Fruit fly (Drosophila melanogaster): ENCODE measurements around the gene ND-B8.

The ND-B8 gene

DNA sequence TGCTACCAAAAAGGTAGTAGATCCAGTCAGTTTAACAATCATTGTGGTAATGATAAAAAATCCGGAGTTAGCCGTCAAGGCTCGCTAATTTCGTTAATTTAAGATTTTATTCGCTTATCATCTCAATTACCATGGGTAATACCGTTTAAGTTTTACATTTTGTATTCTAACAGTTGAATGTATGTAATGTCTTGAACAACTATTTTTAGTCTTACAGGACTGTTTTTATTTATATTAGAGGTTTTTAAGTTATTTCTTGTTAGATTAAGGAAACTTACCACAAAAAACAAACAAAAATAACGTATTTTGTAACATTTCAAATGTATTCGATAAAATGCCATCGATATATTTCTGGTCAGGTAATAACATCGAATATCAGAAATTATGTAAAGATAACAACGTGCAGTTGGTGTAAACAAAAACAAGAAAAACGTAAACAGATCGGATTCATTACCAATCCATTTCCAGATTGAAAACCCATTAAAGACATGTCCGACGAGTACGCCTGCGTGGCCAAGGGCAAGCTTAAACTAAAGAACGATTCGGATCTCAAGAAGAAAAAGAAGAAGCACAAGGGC, 12.3 kb upstream of the ND-B8 start, which contains the start of the genes Sfp24F and CG15432:
Sfp24F (minus strand) TSS at position 51 of the 578 bp plus-strand sequence.
CG15432 (plus strand) TSS at position 311 of the 578 bp plus-strand sequence.
- TF ChIP-seq fkh (GFP tag; optimal IDR thresholded peaks at IDR 0.05): peak; percentile 87
- TF ChIP-seq CG11762 (GFP tag; optimal IDR thresholded peaks at IDR 0.05; ENCODE audit: insufficient read depth): no peak
- no peak for TF ChIP-seq achi (GFP tag; optimal IDR thresholded peaks at IDR 0.05)
- TF ChIP-seq CG15336 (GFP tag; IDR thresholded peaks at IDR 0.05): no peak
- TF ChIP-seq spab (GFP tag; optimal IDR thresholded peaks at IDR 0.05): no peak

DNA sequence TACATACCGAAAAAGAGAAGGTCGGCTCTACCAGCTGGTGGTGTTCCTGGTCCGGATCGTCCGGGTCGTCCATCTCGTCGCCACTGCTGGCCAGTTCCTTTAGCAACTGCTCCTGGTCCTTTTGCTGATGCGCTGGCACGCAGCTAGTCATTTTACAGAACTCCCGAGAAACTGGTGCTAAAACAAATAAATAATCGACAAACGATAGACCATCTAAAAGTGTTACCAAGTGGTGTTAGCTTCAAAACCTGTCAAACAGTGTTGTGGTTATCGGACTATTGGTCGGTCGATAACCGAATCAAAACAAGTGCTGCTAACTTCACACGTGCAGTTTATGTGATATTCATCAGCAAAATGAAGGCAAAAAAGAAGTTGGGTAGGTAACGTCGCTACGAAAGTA, 10.0 kb upstream of the ND-B8 start, which contains the start of the genes morgue and Elp3:
morgue (minus strand) TSS at position 224 of the 400 bp plus-strand sequence.
Elp3 (plus strand) TSS at position 276 of the 400 bp plus-strand sequence.
- TF ChIP-seq CG6854 (GFP tag; optimal IDR thresholded peaks at IDR 0.05) (peak; percentile 20), fkh (GFP tag; optimal IDR thresholded peaks at IDR 0.05) (peak; percentile 77), Ets96B (tag; optimal IDR thresholded peaks at IDR 0.05) (no peak), CG15336 (GFP tag; IDR thresholded peaks at IDR 0.05) (no peak)

DNA sequence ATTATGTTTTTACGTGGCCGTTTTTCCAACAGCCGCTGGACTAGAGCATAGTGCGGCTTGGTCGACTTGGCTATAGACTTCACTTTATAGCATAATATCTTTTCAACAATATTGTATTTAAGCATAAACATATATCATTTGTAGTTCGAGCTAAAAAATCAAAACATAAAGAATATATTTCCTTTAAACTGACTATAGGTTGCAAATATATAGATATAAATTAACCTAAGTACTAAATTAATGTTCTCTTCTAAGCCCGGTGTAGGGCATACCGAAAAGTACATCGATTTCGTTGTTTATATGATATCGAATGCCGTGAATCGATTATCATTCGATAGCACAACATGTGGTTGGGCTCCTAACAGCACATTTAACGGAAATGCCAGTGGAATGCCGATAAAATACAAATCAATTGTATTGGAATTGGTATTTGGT, 5.8 kb upstream of the ND-B8 start, which contains the start of gene MFS18:
MFS18 (minus strand) TSS at position 54 of the 435 bp plus-strand sequence.
- TF ChIP-seq CG7368 (GFP tag; optimal IDR thresholded peaks at IDR 0.05) (peak; percentile 99), eg (GFP tag; IDR thresholded peaks at IDR 0.05) (peak; percentile 99), vri (GFP tag; optimal IDR thresholded peaks at IDR 0.05) (no peak), CG34406 (GFP tag; optimal IDR thresholded peaks at IDR 0.05) (peak; percentile 98), CG10631 (GFP tag; optimal IDR thresholded peaks at IDR 0.05) (peak; percentile 97), CG3032 (tag; optimal IDR thresholded peaks at IDR 0.05) (peak; percentile 98), net (GFP tag; optimal IDR thresholded peaks at IDR 0.05) (peak; percentile 97), achi (GFP tag; optimal IDR thresholded peaks at IDR 0.05) (peak; percentile 97), CG3919 (GFP tag; optimal IDR thresholded peaks at IDR 0.05) (peak; percentile 97), CG32006 (GFP tag; optimal IDR thresholded peaks at IDR 0.05) (peak; percentile 96), OdsH (GFP tag; optimal IDR thresholded peaks at IDR 0.05) (peak; percentile 97), ss (GFP tag; optimal IDR thresholded peaks at IDR 0.05) (peak in 1 of 2 experiments; percentile 90), pdm3 (GFP tag; optimal IDR thresholded peaks at IDR 0.05) (peak; percentile 96), CG10669 (GFP tag; optimal IDR thresholded peaks at IDR 0.05) (peak; percentile 99), Eip93F (GFP tag; optimal IDR thresholded peaks at IDR 0.05) (no peak), fd85E (GFP tag; optimal IDR thresholded peaks at IDR 0.05) (peak; percentile 97), CG31627 (GFP tag; optimal IDR thresholded peaks at IDR 0.05) (peak; percentile 91), CG11294 (GFP tag; IDR thresholded peaks at IDR 0.05) (peak; percentile 99), Blimp-1 (GFP tag; optimal IDR thresholded peaks at IDR 0.05) (peak; percentile 90), fkh (GFP tag; optimal IDR thresholded peaks at IDR 0.05) (peak; percentile 76), Hr38 (GFP tag; optimal IDR thresholded peaks at IDR 0.05) (peak; percentile 20), svp (GFP tag) (peak; percentile 98), esn (GFP tag; optimal IDR thresholded peaks at IDR 0.05) (peak; percentile 98), Ets96B (tag; optimal IDR thresholded peaks at IDR 0.05) (peak; percentile 89), CG9139 (GFP tag; optimal IDR thresholded peaks at IDR 0.05) (no peak), CG6276 (GFP tag; optimal IDR thresholded peaks at IDR 0.05) (peak; percentile 98), Smox (GFP tag; optimal IDR thresholded peaks at IDR 0.05) (peak; percentile 95), Sox102F (GFP tag; optimal IDR thresholded peaks at IDR 0.05) (peak; percentile 94), CG8319 (GFP tag; optimal IDR thresholded peaks at IDR 0.05) (peak; percentile 98), CG6808 (GFP tag; optimal IDR thresholded peaks at IDR 0.05) (peak; percentile 95), CG1621 (tag; optimal IDR thresholded peaks at IDR 0.05) (peak; percentile 85), Ets21C (GFP tag; optimal IDR thresholded peaks at IDR 0.05) (peak; percentile 84), acj6 (GFP tag; optimal IDR thresholded peaks at IDR 0.05) (peak; percentile 97), Lpt (GFP tag; optimal IDR thresholded peaks at IDR 0.05) (peak; percentile 93), CG6792 (GFP tag; optimal IDR thresholded peaks at IDR 0.05) (peak; percentile 94), CG16779 (tag; optimal IDR thresholded peaks at IDR 0.05) (no peak), salr (GFP tag; optimal IDR thresholded peaks at IDR 0.05) (peak; percentile 81 to 96), CG6163 (GFP tag; IDR thresholded peaks at IDR 0.05) (peak; percentile 98), dsx (GFP tag; optimal IDR thresholded peaks at IDR 0.05; ENCODE audit: poor library complexity, severe bottlenecking) (peak; percentile 86), CG6854 (GFP tag; optimal IDR thresholded peaks at IDR 0.05) (peak; percentile 96), CG15336 (GFP tag; IDR thresholded peaks at IDR 0.05) (peak; percentile 99), Hr4 (GFP tag; optimal IDR thresholded peaks at IDR 0.05) (peak; percentile 96)
